Worm (Caenorhabditis elegans) whole organism, L4 larva: ENCODE measurements around the gene pals-18.
A peak's percentile ranks its signal among the peaks of the same experiment; 100 is the strongest.

Experiments
- F44E2.7 ChIP-seq: fragments of 200-800 bp; sonication (Bioruptor generic); IDR thresholded peaks from 2 replicates; pipeline ENCODE4 v2.1.2; 2022; ENCODE audit warnings: missing genetic modification characterization, missing compliant biosample characterization
- T26A8.4 ChIP-seq: fragments of 200-800 bp; sonication (Bioruptor generic); IDR thresholded peaks from 2 replicates; pipeline ENCODE4 v1.3.6; 2022; ENCODE audit warnings: missing genetic modification characterization, missing compliant biosample characterization
- Y75B8A.6 ChIP-seq: fragments of 200-800 bp; sonication (Bioruptor generic); IDR thresholded peaks from 2 replicates; pipeline ENCODE4 v1.3.6; 2022; ENCODE audit warnings: missing genetic modification reagents, missing genetic modification characterization, missing compliant biosample characterization
- arid-1 ChIP-seq: fragments of 200-800 bp; sonication (Bioruptor generic); conservative IDR thresholded peaks from 2 replicates; pipeline ENCODE4 v1.3.6; 2022; ENCODE audit warnings: missing genetic modification reagents, missing genetic modification characterization, missing compliant biosample characterization
- attf-4 ChIP-seq: sonication (generic microtip); optimal IDR thresholded peaks from 3 replicates; lab custom pipeline; 2017; ENCODE audit warnings: missing biosample characterization, missing genetic modification characterization
- ceh-32 ChIP-seq: sonication (generic microtip); optimal IDR thresholded peaks from 2 replicates; lab custom pipeline; 2016; ENCODE audit warnings: mild to moderate bottlenecking, missing genetic modification characterization, missing compliant biosample characterization; ENCODE audit not compliant: poor library complexity
- ceh-44 ChIP-seq: fragments of 200-800 bp; sonication (Bioruptor generic); IDR thresholded peaks from 2 replicates; pipeline ENCODE4 v1.3.6; 2022; ENCODE audit warnings: missing genetic modification reagents, missing genetic modification characterization, missing compliant biosample characterization
- cey-2 ChIP-seq: sonication (generic microtip); optimal IDR thresholded peaks from 3 replicates; lab custom pipeline; 2017; ENCODE audit warnings: missing genetic modification characterization, mild to moderate bottlenecking, missing compliant biosample characterization, antibody characterized with exemption, borderline replicate concordance; ENCODE audit not compliant: insufficient read depth
- daf-12 ChIP-seq: fragments of 150-350 bp; optimal IDR thresholded peaks from 2 replicates; lab custom pipeline; 2014; ENCODE audit warnings: missing biosample characterization, missing genetic modification reagents, missing genetic modification characterization
- daf-16 ChIP-seq, 3 experiments: sonication (generic microtip); optimal IDR thresholded peaks; 2 replicates each; lab custom pipeline; 2016 to 2017; ENCODE audit warnings: missing genetic modification characterization in 3 of 3, missing genetic modification reagents in 3 of 3, mild to moderate bottlenecking in 2 of 3, missing compliant biosample characterization in 2 of 3, missing biosample characterization in 1 of 3, moderate library complexity in 1 of 3
- daf-8 ChIP-seq: fragments of 200-800 bp; sonication (Bioruptor generic); IDR thresholded peaks from 2 replicates; pipeline ENCODE4 v1.3.6; 2022; ENCODE audit warnings: missing genetic modification characterization, missing compliant biosample characterization
- dmd-6 ChIP-seq: fragments of 200-800 bp; sonication (Bioruptor generic); IDR thresholded peaks from 2 replicates; pipeline ENCODE4 v1.3.6; 2022; ENCODE audit warnings: missing genetic modification reagents, missing genetic modification characterization, missing compliant biosample characterization
- dmd-9 ChIP-seq: fragments of 200-800 bp; sonication (Bioruptor generic); IDR thresholded peaks from 2 replicates; pipeline ENCODE4 v1.3.6; 2022; ENCODE audit warnings: missing genetic modification reagents, missing genetic modification characterization, missing compliant biosample characterization
- duxl-1 ChIP-seq: sonication (generic microtip); optimal IDR thresholded peaks from 2 replicates; lab custom pipeline; 2016; ENCODE audit warnings: mild to moderate bottlenecking, missing genetic modification characterization, moderate library complexity, missing compliant biosample characterization; ENCODE audit not compliant: poor library complexity
- dve-1 ChIP-seq: sonication (generic microtip); optimal IDR thresholded peaks from 2 replicates; lab custom pipeline; 2017; ENCODE audit warnings: antibody characterized with exemption, mild to moderate bottlenecking, missing genetic modification characterization, missing compliant biosample characterization; ENCODE audit not compliant: insufficient read depth
- egl-27 ChIP-seq: sonication (generic microtip); optimal IDR thresholded peaks from 3 replicates; lab custom pipeline; 2017; ENCODE audit warnings: missing biosample characterization, missing genetic modification reagents, missing genetic modification characterization
- fkh-10 ChIP-seq: fragments of 150-350 bp; optimal IDR thresholded peaks from 2 replicates; lab custom pipeline; 2014; ENCODE audit warnings: missing biosample characterization, missing genetic modification reagents, missing genetic modification characterization
- fos-1 ChIP-seq: fragments of 150-350 bp; optimal IDR thresholded peaks from 2 replicates; lab custom pipeline; 2014; ENCODE audit warnings: missing biosample characterization, missing genetic modification characterization
- gei-8 ChIP-seq: fragments of 200-800 bp; sonication (Bioruptor generic); optimal IDR thresholded peaks from 2 replicates; lab custom pipeline; 2018; ENCODE audit warnings: mild to moderate bottlenecking, missing genetic modification characterization, missing compliant biosample characterization
- hlh-11 ChIP-seq: fragments of 200-800 bp; sonication (Bioruptor generic); optimal IDR thresholded peaks from 2 replicates; lab custom pipeline; 2018; ENCODE audit warnings: mild to moderate bottlenecking, missing genetic modification characterization, missing compliant biosample characterization
- hlh-30 ChIP-seq: sonication (generic microtip); optimal IDR thresholded peaks from 2 replicates; lab custom pipeline; 2017; ENCODE audit warnings: antibody characterized with exemption, mild to moderate bottlenecking, missing genetic modification characterization, missing compliant biosample characterization; ENCODE audit not compliant: insufficient read depth
- lin-15B ChIP-seq: fragments of 150-350 bp; sonication (generic microtip); optimal IDR thresholded peaks from 3 replicates; lab custom pipeline; 2014; ENCODE audit warnings: missing biosample characterization, missing genetic modification characterization
- lin-38 ChIP-seq: fragments of 200-800 bp; sonication (Bioruptor generic); IDR thresholded peaks from 2 replicates; pipeline ENCODE4 v1.3.6; 2022; ENCODE audit warnings: missing genetic modification reagents, missing genetic modification characterization, missing compliant biosample characterization
- madf-5 ChIP-seq, 2 experiments: fragments of 200-800 bp; sonication (Bioruptor generic); IDR thresholded peaks; 2 replicates each; pipeline ENCODE4 v1.3.6; 2022; ENCODE audit warnings: missing compliant biosample characterization in 2 of 2, missing genetic modification characterization in 2 of 2
- mes-2 ChIP-seq: sonication (generic microtip); optimal IDR thresholded peaks from 2 replicates; lab custom pipeline; 2016; ENCODE audit warnings: missing genotype, mild to moderate bottlenecking, missing genetic modification characterization, missing compliant biosample characterization; ENCODE audit not compliant: poor library complexity, severe bottlenecking
- nhr-111 ChIP-seq: fragments of 200-800 bp; sonication (Bioruptor generic); optimal IDR thresholded peaks from 2 replicates; lab custom pipeline; 2018; ENCODE audit warnings: mild to moderate bottlenecking, missing genetic modification characterization, missing compliant biosample characterization
- nhr-28 ChIP-seq: fragments of 150-350 bp; optimal IDR thresholded peaks from 2 replicates; lab custom pipeline; 2014; ENCODE audit warnings: missing biosample characterization, missing genetic modification characterization
- nhr-76 ChIP-seq: fragments of 150-350 bp; optimal IDR thresholded peaks from 2 replicates; lab custom pipeline; 2014; ENCODE audit warnings: missing biosample characterization, missing genetic modification characterization
- pqm-1 ChIP-seq: sonication (generic microtip); optimal IDR thresholded peaks from 2 replicates; lab custom pipeline; 2017; ENCODE audit warnings: missing biosample characterization, missing genetic modification characterization
- snpc-4 ChIP-seq: fragments of 150-350 bp; optimal IDR thresholded peaks from 2 replicates; lab custom pipeline; 2014; ENCODE audit warnings: missing biosample characterization, missing genetic modification characterization
- spr-3 ChIP-seq: fragments of 200-800 bp; sonication (Bioruptor generic); optimal IDR thresholded peaks from 2 replicates; lab custom pipeline; 2018; ENCODE audit warnings: mild to moderate bottlenecking, missing genetic modification characterization, missing compliant biosample characterization
- tra-1 ChIP-seq: fragments of 200-800 bp; sonication (Bioruptor generic); IDR thresholded peaks from 2 replicates; pipeline ENCODE4 v1.3.6; 2022; ENCODE audit warnings: missing genetic modification reagents, missing genetic modification characterization, missing compliant biosample characterization
- unc-39 ChIP-seq: sonication (generic microtip); optimal IDR thresholded peaks from 2 replicates; lab custom pipeline; 2017; ENCODE audit warnings: missing biosample characterization, missing genetic modification characterization
- unc-62 ChIP-seq, 3 experiments: fragments of 150-350 bp in 1 of 3; sonication (generic microtip); optimal IDR thresholded peaks in 2 of 3; peaks in 1 of 3; 1 replicate in 1 of 3; 2 replicates in 2 of 3; lab custom pipeline; 2014 to 2017; ENCODE audit warnings: missing biosample characterization in 3 of 3, missing genetic modification characterization in 3 of 3, missing genetic modification reagents in 3 of 3, missing genotype in 1 of 3
- zfp-2 ChIP-seq: sonication (generic microtip); optimal IDR thresholded peaks from 2 replicates; lab custom pipeline; 2016; ENCODE audit warnings: mild to moderate bottlenecking, missing genetic modification characterization, missing compliant biosample characterization

pals-18 gene

ce11 chrIII:1384694-1385093 is 18.5 kb upstream of the pals-18 start:
- no peak for TF ChIP-seq gei-8
- no peak for TF ChIP-seq tra-1
- TF ChIP-seq nhr-111: no peak
- peak; percentile 22 for TF ChIP-seq hlh-11
- peak; percentile 54 for TF ChIP-seq pqm-1 (tag; lab: Kevin White, UChicago)
- peak; percentile 50 for TF ChIP-seq nhr-28 (tag; lab: Kevin White, UChicago)
- TF ChIP-seq fkh-10 (GFP tag; lab: Kevin White, UChicago): no peak
- TF ChIP-seq duxl-1 (tag; lab: Kevin White, UChicago): no peak
- no peak for TF ChIP-seq dmd-9 (GFP tag; lab: Robert Waterston, UW)
- TF ChIP-seq unc-39 (tag; lab: Kevin White, UChicago): no peak
- no peak for TF ChIP-seq daf-12
- TF ChIP-seq dmd-6 (GFP tag; lab: Robert Waterston, UW): peak; percentile 53
- TF ChIP-seq daf-16 (GFP tag; optimal IDR thresholded peaks at IDR 0.05; lab: Kevin White, UChicago): no peak
- peak; percentile 39 for TF ChIP-seq daf-16 (tag; optimal IDR thresholded peaks at IDR 0.05; lab: Kevin White, UChicago)
- TF ChIP-seq fos-1 (tag; lab: Kevin White, UChicago): no peak
- no peak for TF ChIP-seq lin-15B (tag; lab: Kevin White, UChicago)
- no peak for TF ChIP-seq egl-27 (tag; lab: Kevin White, UChicago)
- no peak for TF ChIP-seq unc-62 (GFP tag; optimal IDR thresholded peaks at IDR 0.05 in 1 of 2; lab: Kevin White, UChicago)
- TF ChIP-seq unc-62 (tag; optimal IDR thresholded peaks at IDR 0.05; lab: Kevin White, UChicago): no peak
- TF ChIP-seq madf-5 (GFP tag; IDR thresholded peaks at IDR 0.05; lab: Robert Waterston, UW): no peak
- no peak for TF ChIP-seq Y75B8A.6 (GFP tag; lab: Robert Waterston, UW)

- TF ChIP-seq dmd-6 (GFP tag; lab: Robert Waterston, UW) (peak; percentile 34; the same call in 1 of the 2 replicates), pqm-1 (tag; lab: Kevin White, UChicago) (peak; percentile 1), daf-8 (no peak), fos-1 (tag; lab: Kevin White, UChicago) (no peak), nhr-76 (tag; lab: Kevin White, UChicago) (no peak), mes-2 (tag; lab: Kevin White, UChicago) (no peak), cey-2 (tag; lab: Kevin White, UChicago) (no peak), daf-16 (GFP tag; optimal IDR thresholded peaks at IDR 0.05; lab: Kevin White, UChicago) (no peak), daf-16 (tag; optimal IDR thresholded peaks at IDR 0.05; lab: Kevin White, UChicago) (peak; percentile 59), F44E2.7 (GFP tag; lab: Robert Waterston, UW) (no peak), unc-62 (GFP tag; optimal IDR thresholded peaks at IDR 0.05 in 1 of 2; lab: Kevin White, UChicago) (peak in 1 of 2 experiments; percentile 82), unc-62 (tag; optimal IDR thresholded peaks at IDR 0.05; lab: Kevin White, UChicago) (no peak), attf-4 (no peak), snpc-4 (tag; lab: Kevin White, UChicago) (no peak), dve-1 (tag; lab: Kevin White, UChicago) (peak; percentile 70), lin-38 (GFP tag; lab: Robert Waterston, UW) (no peak), hlh-11 (peak; percentile 55), ceh-32 (tag; lab: Kevin White, UChicago) (no peak), ceh-44 (no peak), hlh-30 (tag; lab: Kevin White, UChicago) (peak; percentile 26), arid-1 (GFP tag; lab: Robert Waterston, UW) (no peak), zfp-2 (no peak), T26A8.4 (GFP tag; lab: Robert Waterston, UW) (no peak), nhr-28 (tag; lab: Kevin White, UChicago) (peak; percentile 23), daf-12 (no peak), spr-3 (GFP tag; lab: Kevin White, UChicago) (no peak)
These were observed 14.7 kb upstream of the pals-18 start, which contains the start of gene pals-20 for ce11 chrIII:1388274-1389058. Gene pals-20, minus strand, starts transcription at chrIII:1388324.
